Worm (Caenorhabditis elegans) whole organism, midembryonic: ENCODE measurements around the gene erd-2.1.

Experiments
- T22C8.4 ChIP-seq: fragments of 200-800 bp; sonication (Bioruptor generic); IDR thresholded peaks from 2 replicates; pipeline ENCODE4 v1.3.6; 2022; ENCODE audit warnings: missing genetic modification characterization, missing compliant biosample characterization
- cog-1 ChIP-seq: sonication (generic microtip); optimal IDR thresholded peaks from 2 replicates; lab custom pipeline; 2016; ENCODE audit warnings: missing genetic modification characterization, missing compliant biosample characterization
- flt-1 ChIP-seq: fragments of 200-800 bp; sonication (Bioruptor generic); IDR thresholded peaks from 2 replicates; pipeline ENCODE4 v1.3.6; 2022; ENCODE audit warnings: missing genetic modification characterization, missing compliant biosample characterization
- klf-2 ChIP-seq: fragments of 200-800 bp; sonication (Bioruptor generic); conservative IDR thresholded peaks from 2 replicates; pipeline ENCODE4 v1.3.6; 2022; ENCODE audit warnings: missing genetic modification reagents, missing genetic modification characterization, missing compliant biosample characterization
- med-1 ChIP-seq: sonication (generic microtip); optimal IDR thresholded peaks from 2 replicates; lab custom pipeline; 2017; ENCODE audit warnings: missing genetic modification characterization, mild to moderate bottlenecking, missing compliant biosample characterization, antibody characterized with exemption, missing genetic modification reagents; ENCODE audit not compliant: insufficient read depth
- ref-1 ChIP-seq: fragments of 200-800 bp; sonication (Bioruptor generic); conservative IDR thresholded peaks from 2 replicates; pipeline ENCODE4 v1.3.6; 2022; ENCODE audit warnings: missing genetic modification reagents, missing genetic modification characterization, missing compliant biosample characterization
- tab-1 ChIP-seq: fragments of 200-800 bp; sonication (Bioruptor generic); IDR thresholded peaks from 2 replicates; pipeline ENCODE4 v1.3.6; 2022; ENCODE audit warnings: missing genetic modification characterization, missing compliant biosample characterization
- ztf-23 ChIP-seq: fragments of 200-800 bp; sonication (Bioruptor generic); IDR thresholded peaks from 2 replicates; pipeline ENCODE4 v1.3.6; 2022; ENCODE audit warnings: missing genetic modification reagents, missing genetic modification characterization, missing compliant biosample characterization
- ztf-29 ChIP-seq: fragments of 200-800 bp; sonication (Bioruptor generic); IDR thresholded peaks from 2 replicates; pipeline ENCODE4 v1.3.6; 2022; ENCODE audit warnings: missing genetic modification reagents, missing genetic modification characterization, missing compliant biosample characterization

Gene erd-2.1

ce11 chrX:10168534-10168933 is 9.9 kb upstream of the erd-2.1 start:
- TF ChIP-seq flt-1 (no peak), tab-1 (no peak), cog-1 (tag; lab: Kevin White, UChicago) (no peak), T22C8.4 (GFP tag; lab: Robert Waterston, UW) (no peak), med-1 (GFP tag; lab: Kevin White, UChicago) (no peak)

- TF ChIP-seq cog-1 (tag; lab: Kevin White, UChicago) = no peak
- no peak for TF ChIP-seq ztf-23
- no peak for TF ChIP-seq ztf-29 (GFP tag; lab: Robert Waterston, UW)
- TF ChIP-seq flt-1 = no peak
- no peak for TF ChIP-seq klf-2
- TF ChIP-seq T22C8.4 (GFP tag; lab: Robert Waterston, UW) = no peak
- TF ChIP-seq tab-1 = no peak
- no peak for TF ChIP-seq ref-1 (GFP tag; lab: Robert Waterston, UW)
- no peak for TF ChIP-seq med-1 (GFP tag; lab: Kevin White, UChicago)
Measured at ce11 chrX:10167005-10167404, 8.4 kb upstream of the erd-2.1 start, which contains the start of gene rnp-9. Gene rnp-9, plus strand, starts transcription at chrX:10167305.

ce11 chrX:10163212-10163611 is 4.6 kb upstream of the erd-2.1 start:
- TF ChIP-seq tab-1 = no peak
- TF ChIP-seq med-1 (GFP tag; lab: Kevin White, UChicago) = no peak
- TF ChIP-seq ztf-23 = no peak
- no peak for TF ChIP-seq ref-1 (GFP tag; lab: Robert Waterston, UW)
- TF ChIP-seq cog-1 (tag; lab: Kevin White, UChicago) = no peak
- TF ChIP-seq klf-2 = no peak
- no peak for TF ChIP-seq flt-1

ce11 chrX:10162476-10162875 is 3.8 kb upstream of the erd-2.1 start:
- TF ChIP-seq klf-2 (no peak), T22C8.4 (GFP tag; lab: Robert Waterston, UW) (no peak), cog-1 (tag; lab: Kevin White, UChicago) (no peak), ztf-29 (GFP tag; lab: Robert Waterston, UW) (no peak), ref-1 (GFP tag; lab: Robert Waterston, UW) (no peak), ztf-23 (no peak)

- TF ChIP-seq klf-2 = no peak
- no peak for TF ChIP-seq T22C8.4 (GFP tag; lab: Robert Waterston, UW)
- no peak for TF ChIP-seq med-1 (GFP tag; lab: Kevin White, UChicago)
- no peak for TF ChIP-seq ztf-23
- TF ChIP-seq ref-1 (GFP tag; lab: Robert Waterston, UW) = no peak
- no peak for TF ChIP-seq cog-1 (tag; lab: Kevin White, UChicago)
- no peak for TF ChIP-seq ztf-29 (GFP tag; lab: Robert Waterston, UW)
- TF ChIP-seq flt-1 = no peak
- no peak for TF ChIP-seq tab-1
Measured at ce11 chrX:10160097-10160677, 1.6 kb upstream of the erd-2.1 start, which contains the start of gene F09B9.4. Gene F09B9.4, plus strand, starts transcription at chrX:10160627.

ce11 chrX:10155127-10155526 is 3.5 kb downstream of the erd-2.1 start:
- TF ChIP-seq flt-1 = no peak
- no peak for TF ChIP-seq klf-2
- TF ChIP-seq med-1 (GFP tag; lab: Kevin White, UChicago) = no peak
- TF ChIP-seq cog-1 (tag; lab: Kevin White, UChicago) = no peak
- TF ChIP-seq T22C8.4 (GFP tag; lab: Robert Waterston, UW) = no peak
- TF ChIP-seq ztf-23 = no peak
- TF ChIP-seq ztf-29 (GFP tag; lab: Robert Waterston, UW) = no peak
- TF ChIP-seq tab-1 = no peak
- TF ChIP-seq ref-1 (GFP tag; lab: Robert Waterston, UW) = no peak

ce11 chrX:10154317-10154942 is 4.2 kb downstream of the erd-2.1 start, which contains the start of gene F09B9.5:
Gene F09B9.5, plus strand, starts transcription at chrX:10154817.
- TF ChIP-seq tab-1 (no peak), T22C8.4 (GFP tag; lab: Robert Waterston, UW) (no peak), ztf-29 (GFP tag; lab: Robert Waterston, UW) (no peak), ref-1 (GFP tag; lab: Robert Waterston, UW) (no peak), ztf-23 (no peak), med-1 (GFP tag; lab: Kevin White, UChicago) (no peak), cog-1 (tag; lab: Kevin White, UChicago) (no peak), klf-2 (no peak), flt-1 (no peak)

- no peak for TF ChIP-seq ref-1 (GFP tag; lab: Robert Waterston, UW)
- no peak for TF ChIP-seq ztf-29 (GFP tag; lab: Robert Waterston, UW)
- no peak for TF ChIP-seq tab-1
- TF ChIP-seq flt-1 = no peak
- no peak for TF ChIP-seq ztf-23
- no peak for TF ChIP-seq klf-2
- TF ChIP-seq T22C8.4 (GFP tag; lab: Robert Waterston, UW) = no peak
Measured at ce11 chrX:10150918-10151317, 7.7 kb downstream of the erd-2.1 start.

ce11 chrX:10148235-10148872 is 10.3 kb downstream of the erd-2.1 start:
- TF ChIP-seq flt-1 (peak; percentile 80), ztf-23 (peak; percentile 53; the same call in 1 of the 2 replicates), T22C8.4 (GFP tag; lab: Robert Waterston, UW) (no peak)

- no peak for TF ChIP-seq ref-1 (GFP tag; lab: Robert Waterston, UW)
- TF ChIP-seq T22C8.4 (GFP tag; lab: Robert Waterston, UW) = no peak
- TF ChIP-seq klf-2 = no peak
Measured at ce11 chrX:10147236-10147635, 11.4 kb downstream of the erd-2.1 start.
